Fruit fly (Drosophila melanogaster) whole organism, prepupa: Measurements from ENCODE around the gene Chchd2.

Experiments used
- CG10631 ChIP-seq: fragments of 200-800 bp; sonication (Bioruptor generic); optimal IDR thresholded peaks from 2 replicates; lab custom pipeline; 2016; ENCODE audit warnings: missing biosample characterization, missing genetic modification characterization
- CG11762 ChIP-seq: fragments of 200-800 bp; sonication (Bioruptor generic); optimal IDR thresholded peaks from 3 replicates; lab custom pipeline; 2016; ENCODE audit warnings: missing biosample characterization, missing genetic modification characterization; ENCODE audit not compliant: insufficient read depth
- CG15336 ChIP-seq: fragments of 200-800 bp; sonication (Bioruptor generic); IDR thresholded peaks from 2 replicates; pipeline ENCODE4 v1.3.6; 2022; ENCODE audit warnings: missing biosample characterization, missing genetic modification characterization
- CG1621 ChIP-seq: fragments of 200-800 bp; sonication (Bioruptor generic); optimal IDR thresholded peaks from 3 replicates; lab custom pipeline; 2018; ENCODE audit warnings: missing biosample characterization, mild to moderate bottlenecking, missing genetic modification characterization
- CG16779 ChIP-seq: fragments of 200-800 bp; sonication (Bioruptor generic); optimal IDR thresholded peaks from 3 replicates; lab custom pipeline; 2017; ENCODE audit warnings: missing biosample characterization, mild to moderate bottlenecking, missing genetic modification characterization
- CG3032 ChIP-seq: fragments of 200-800 bp; optimal IDR thresholded peaks from 2 replicates; lab custom pipeline; 2019; ENCODE audit warnings: missing biosample characterization, mild to moderate bottlenecking, missing genetic modification characterization, moderate library complexity
- CG32006 ChIP-seq: fragments of 200-800 bp; sonication (Bioruptor generic); optimal IDR thresholded peaks from 3 replicates; lab custom pipeline; 2017; ENCODE audit warnings: missing biosample characterization, mild to moderate bottlenecking, missing genetic modification characterization
- CG34406 ChIP-seq: fragments of 200-800 bp; sonication (Bioruptor generic); optimal IDR thresholded peaks from 3 replicates; lab custom pipeline; 2016; ENCODE audit warnings: missing biosample characterization, missing genetic modification characterization
- CG3919 ChIP-seq: fragments of 200-800 bp; sonication (Bioruptor generic); optimal IDR thresholded peaks from 3 replicates; lab custom pipeline; 2016; ENCODE audit warnings: missing biosample characterization, missing genetic modification characterization
- CG4318 ChIP-seq: fragments of 200-800 bp; sonication (Bioruptor generic); optimal IDR thresholded peaks from 3 replicates; lab custom pipeline; 2017; ENCODE audit warnings: missing biosample characterization, mild to moderate bottlenecking, missing genetic modification characterization
- CG6163 ChIP-seq: fragments of 200-800 bp; sonication (Bioruptor generic); IDR thresholded peaks from 3 replicates; pipeline ENCODE4 v1.3.6; 2022; ENCODE audit warnings: missing biosample characterization, missing genetic modification characterization
- CG6276 ChIP-seq: fragments of 200-800 bp; sonication (Bioruptor generic); optimal IDR thresholded peaks from 2 replicates; lab custom pipeline; 2017; ENCODE audit warnings: missing biosample characterization, mild to moderate bottlenecking, missing genetic modification characterization
- CG6808 ChIP-seq: fragments of 200-800 bp; sonication (Bioruptor generic); optimal IDR thresholded peaks from 3 replicates; lab custom pipeline; 2017; ENCODE audit warnings: missing biosample characterization, missing genetic modification characterization, mild to moderate bottlenecking, moderate library complexity, missing genetic modification reagents
- CG8119 ChIP-seq: fragments of 200-800 bp; sonication (Bioruptor generic); IDR thresholded peaks from 3 replicates; pipeline ENCODE4 v1.3.6; 2022; ENCODE audit warnings: missing biosample characterization, missing genetic modification characterization
- CG8319 ChIP-seq: fragments of 200-800 bp; sonication (Bioruptor generic); optimal IDR thresholded peaks from 3 replicates; lab custom pipeline; 2016; ENCODE audit warnings: missing biosample characterization, missing genetic modification characterization
- CG8632 ChIP-seq: fragments of 200-800 bp; sonication (Bioruptor generic); optimal IDR thresholded peaks from 3 replicates; lab custom pipeline; 2016; ENCODE audit warnings: missing biosample characterization, missing genetic modification characterization
- CG9139 ChIP-seq: fragments of 200-800 bp; sonication (Bioruptor generic); optimal IDR thresholded peaks from 3 replicates; lab custom pipeline; 2017; ENCODE audit warnings: missing biosample characterization, mild to moderate bottlenecking, missing genetic modification characterization
- Eip75B ChIP-seq: fragments of 200-800 bp; sonication (Bioruptor generic); optimal IDR thresholded peaks from 3 replicates; lab custom pipeline; 2016; ENCODE audit warnings: missing biosample characterization, missing genetic modification characterization
- Eip93F ChIP-seq: fragments of 200-800 bp; sonication (Bioruptor generic); optimal IDR thresholded peaks from 2 replicates; lab custom pipeline; 2016; ENCODE audit warnings: missing biosample characterization, mild to moderate bottlenecking, missing genetic modification characterization
- Ets21C ChIP-seq: fragments of 200-800 bp; sonication (Bioruptor generic); optimal IDR thresholded peaks from 3 replicates; lab custom pipeline; 2016; ENCODE audit warnings: missing biosample characterization, missing genetic modification characterization
- Ets96B ChIP-seq: fragments of 200-800 bp; optimal IDR thresholded peaks from 2 replicates; lab custom pipeline; 2019; ENCODE audit warnings: missing biosample characterization, mild to moderate bottlenecking, missing genetic modification characterization, moderate library complexity
- Gug ChIP-seq: fragments of 200-800 bp; sonication (Bioruptor generic); IDR thresholded peaks from 2 replicates; pipeline ENCODE4 v1.3.6; 2022; ENCODE audit warnings: missing biosample characterization, missing genetic modification characterization
- Hr38 ChIP-seq: sonication (Bioruptor generic); optimal IDR thresholded peaks from 2 replicates; lab custom pipeline; 2016; ENCODE audit warnings: missing biosample characterization, missing genetic modification characterization
- Hr4 ChIP-seq: fragments of 200-800 bp; sonication (Bioruptor generic); optimal IDR thresholded peaks from 3 replicates; lab custom pipeline; 2016; ENCODE audit warnings: missing biosample characterization, missing genetic modification characterization
- Met ChIP-seq: fragments of 200-800 bp; sonication (Bioruptor generic); optimal IDR thresholded peaks from 3 replicates; lab custom pipeline; 2016; ENCODE audit warnings: missing biosample characterization, missing genetic modification characterization
- OdsH ChIP-seq: fragments of 200-800 bp; sonication (Bioruptor generic); optimal IDR thresholded peaks from 3 replicates; lab custom pipeline; 2016; ENCODE audit warnings: missing biosample characterization, missing genetic modification characterization
- Smox ChIP-seq: fragments of 200-800 bp; sonication (Bioruptor generic); optimal IDR thresholded peaks from 3 replicates; lab custom pipeline; 2016; ENCODE audit warnings: missing biosample characterization, missing genetic modification characterization
- Sox102F ChIP-seq: fragments of 200-800 bp; sonication (Bioruptor generic); optimal IDR thresholded peaks from 2 replicates; lab custom pipeline; 2016; ENCODE audit warnings: missing biosample characterization, mild to moderate bottlenecking, missing genetic modification characterization
- Sox14 ChIP-seq: fragments of 200-800 bp; sonication (Bioruptor generic); optimal IDR thresholded peaks from 3 replicates; lab custom pipeline; 2016; ENCODE audit warnings: missing biosample characterization, missing genetic modification characterization
- Sox15 ChIP-seq: fragments of 200-800 bp; sonication (Bioruptor generic); optimal IDR thresholded peaks from 3 replicates; lab custom pipeline; 2016; ENCODE audit warnings: missing biosample characterization, missing genetic modification characterization
- achi ChIP-seq: fragments of 200-800 bp; sonication (Bioruptor generic); optimal IDR thresholded peaks from 3 replicates; lab custom pipeline; 2016; ENCODE audit warnings: missing biosample characterization, missing genetic modification characterization
- cyc ChIP-seq: fragments of 200-800 bp; sonication (Bioruptor generic); optimal IDR thresholded peaks from 3 replicates; lab custom pipeline; 2016; ENCODE audit warnings: missing biosample characterization, missing genetic modification characterization
- dac ChIP-seq: fragments of 200-800 bp; sonication (Bioruptor generic); optimal IDR thresholded peaks from 2 replicates; lab custom pipeline; 2017; ENCODE audit warnings: missing biosample characterization, mild to moderate bottlenecking, missing genetic modification characterization
- dsx ChIP-seq: fragments of 200-800 bp; optimal IDR thresholded peaks from 3 replicates; lab custom pipeline; 2019; ENCODE audit warnings: missing biosample characterization, mild to moderate bottlenecking, missing genetic modification characterization, moderate library complexity; ENCODE audit not compliant: poor library complexity, severe bottlenecking
- eg ChIP-seq: fragments of 200-800 bp; sonication (Bioruptor generic); IDR thresholded peaks from 3 replicates; pipeline ENCODE4 v1.3.6; 2022; ENCODE audit warnings: missing biosample characterization, missing genetic modification characterization
- esn ChIP-seq: fragments of 200-800 bp; sonication (Bioruptor generic); optimal IDR thresholded peaks from 2 replicates; lab custom pipeline; 2016; ENCODE audit warnings: missing biosample characterization, mild to moderate bottlenecking, missing genetic modification characterization, moderate library complexity
- fd59A ChIP-seq: fragments of 200-800 bp; sonication (Bioruptor generic); optimal IDR thresholded peaks from 2 replicates; lab custom pipeline; 2017; ENCODE audit warnings: missing biosample characterization, mild to moderate bottlenecking, missing genetic modification characterization, missing genetic modification reagents
- fkh ChIP-seq: fragments of 200-800 bp; sonication (Bioruptor generic); optimal IDR thresholded peaks from 3 replicates; lab custom pipeline; 2017; ENCODE audit warnings: missing biosample characterization, mild to moderate bottlenecking, missing genetic modification characterization, moderate library complexity
- lz ChIP-seq: fragments of 200-800 bp; sonication (Bioruptor generic); optimal IDR thresholded peaks from 3 replicates; lab custom pipeline; 2016; ENCODE audit warnings: missing biosample characterization, missing genetic modification characterization
- salr ChIP-seq, 2 experiments: fragments of 200-800 bp; sonication (Bioruptor generic); optimal IDR thresholded peaks; 3 replicates each; lab custom pipeline; 2016 to 2018; ENCODE audit warnings: missing biosample characterization in 2 of 2, missing genetic modification characterization in 2 of 2, mild to moderate bottlenecking in 1 of 2
- spab ChIP-seq: fragments of 200-800 bp; sonication (Bioruptor generic); optimal IDR thresholded peaks from 2 replicates; lab custom pipeline; 2017; ENCODE audit warnings: missing biosample characterization, mild to moderate bottlenecking, missing genetic modification characterization, missing genetic modification reagents
- ss ChIP-seq, 2 experiments: fragments of 200-800 bp; sonication (Bioruptor generic); optimal IDR thresholded peaks; 2 replicates in 1 of 2; 3 replicates in 1 of 2; lab custom pipeline; 2017 to 2018; ENCODE audit warnings: mild to moderate bottlenecking in 2 of 2, missing biosample characterization in 2 of 2, missing genetic modification characterization in 2 of 2, moderate library complexity in 1 of 2
- svp ChIP-seq: fragments of 200-800 bp; sonication (Bioruptor generic); peaks from one replicate; lab custom pipeline; 2016; ENCODE audit warnings: missing biosample characterization, missing genetic modification characterization
- topi ChIP-seq: fragments of 200-800 bp; sonication (Bioruptor generic); optimal IDR thresholded peaks from 3 replicates; lab custom pipeline; 2016; ENCODE audit warnings: missing biosample characterization, missing genetic modification characterization
- vri ChIP-seq: fragments of 200-800 bp; sonication (Bioruptor generic); optimal IDR thresholded peaks from 3 replicates; lab custom pipeline; 2016; ENCODE audit warnings: missing biosample characterization, mild to moderate bottlenecking, missing genetic modification characterization

Gene Chchd2

dm6 chrX:17176542-17176941 lies 27.7 kb downstream of the Chchd2 start (continued):
- TF ChIP-seq dsx (GFP tag; lab: Kevin White, UChicago) (no peak), CG11762 (GFP tag; lab: Kevin White, UChicago) (no peak), cyc (GFP tag; lab: Kevin White, UChicago) (peak; percentile 48), Ets96B (tag; lab: Kevin White, UChicago) (no peak), Smox (GFP tag; lab: Kevin White, UChicago) (no peak), CG8632 (no peak), CG6808 (GFP tag; lab: Kevin White, UChicago) (no peak), CG8119 (GFP tag; lab: Robert Waterston, UW) (peak; percentile 73), Gug (GFP tag; lab: Robert Waterston, UW) (0 out of 2 replicates have a peak, but pooled peaks have one; percentile 32), lz (GFP tag; lab: Kevin White, UChicago) (peak; percentile 31), CG16779 (tag; lab: Kevin White, UChicago) (no peak), CG6163 (GFP tag; lab: Robert Waterston, UW) (peak; percentile 74), CG8319 (no peak), CG6276 (peak; percentile 22), Eip75B (GFP tag; lab: Kevin White, UChicago) (peak; percentile 10), Sox14 (GFP tag; lab: Kevin White, UChicago) (peak; percentile 35), topi (peak; percentile 69)

dm6 chrX:17177606-17178005 lies 28.8 kb downstream of the Chchd2 start:
- TF ChIP-seq CG15336 (GFP tag; lab: Robert Waterston, UW) (no peak), CG6163 (GFP tag; lab: Robert Waterston, UW) (peak; percentile 38; the same call in 2 of the 3 replicates)

- peak; percentile 89 to 93 for TF ChIP-seq salr (GFP tag; optimal IDR thresholded peaks at IDR 0.05; lab: Kevin White, UChicago)
- TF ChIP-seq fkh = peak; percentile 69
- TF ChIP-seq fd59A = no peak
- no peak for TF ChIP-seq Ets21C (GFP tag; lab: Kevin White, UChicago)
- TF ChIP-seq CG6808 (GFP tag; lab: Kevin White, UChicago) = peak; percentile 96
- peak; percentile 99 for TF ChIP-seq Gug (GFP tag; lab: Robert Waterston, UW)
- peak; percentile 98 for TF ChIP-seq CG11762 (GFP tag; lab: Kevin White, UChicago)
- TF ChIP-seq Smox (GFP tag; lab: Kevin White, UChicago) = no peak
- peak; percentile 99 for TF ChIP-seq topi
- peak; percentile 85 for TF ChIP-seq CG34406 (GFP tag; lab: Kevin White, UChicago)
- TF ChIP-seq Hr38 (GFP tag; lab: Kevin White, UChicago) = no peak
- peak; percentile 99 for TF ChIP-seq eg
- TF ChIP-seq CG9139 (GFP tag; lab: Kevin White, UChicago) = peak; percentile 95
- TF ChIP-seq vri (GFP tag; lab: Kevin White, UChicago) = peak; percentile 31
- TF ChIP-seq dac (GFP tag; lab: Kevin White, UChicago) = no peak
- peak; percentile 13 for TF ChIP-seq esn (GFP tag; lab: Kevin White, UChicago)
- peak; percentile 98 for TF ChIP-seq CG3032 (tag; lab: Kevin White, UChicago)
- no peak for TF ChIP-seq Sox102F (GFP tag; lab: Kevin White, UChicago)
- peak; percentile 95 for TF ChIP-seq spab (GFP tag; lab: Kevin White, UChicago)
- TF ChIP-seq Hr4 (GFP tag; lab: Kevin White, UChicago) = peak; percentile 97
- TF ChIP-seq Eip93F (GFP tag; lab: Kevin White, UChicago) = peak; percentile 96
- peak; percentile 98 for TF ChIP-seq ss (GFP tag; optimal IDR thresholded peaks at IDR 0.05; lab: Kevin White, UChicago)
- peak; percentile 97 for TF ChIP-seq CG8319
- TF ChIP-seq svp = peak; percentile 100
- TF ChIP-seq CG6276 = peak; percentile 97
- peak; percentile 84 for TF ChIP-seq Sox15 (GFP tag; lab: Kevin White, UChicago)
- no peak for TF ChIP-seq CG32006 (GFP tag; lab: Kevin White, UChicago)
- peak; percentile 99 for TF ChIP-seq CG6163 (GFP tag; lab: Robert Waterston, UW)
- 0 out of 3 replicates have a peak, but pooled peaks have one; percentile 15 for TF ChIP-seq CG8119 (GFP tag; lab: Robert Waterston, UW)
- peak; percentile 29 for TF ChIP-seq achi (GFP tag; lab: Kevin White, UChicago)
- TF ChIP-seq Sox14 (GFP tag; lab: Kevin White, UChicago) = peak; percentile 37
- peak; percentile 84 for TF ChIP-seq CG1621 (tag; lab: Kevin White, UChicago)
- peak; percentile 88 for TF ChIP-seq CG10631 (GFP tag; lab: Kevin White, UChicago)
- peak; percentile 38 for TF ChIP-seq CG4318 (GFP tag; lab: Kevin White, UChicago)
- peak; percentile 42 for TF ChIP-seq Met
- peak; percentile 90 for TF ChIP-seq lz (GFP tag; lab: Kevin White, UChicago)
- peak; percentile 34 for TF ChIP-seq OdsH
- TF ChIP-seq CG15336 (GFP tag; lab: Robert Waterston, UW) = peak; percentile 100
- peak; percentile 98 for TF ChIP-seq CG3919
- TF ChIP-seq Eip75B (GFP tag; lab: Kevin White, UChicago) = peak; percentile 98
Measured at dm6 chrX:17178484-17178921, 29.7 kb downstream of the Chchd2 start.
